Fruit fly (Drosophila melanogaster) whole organism, wandering third instar larva: ENCODE results near the gene CG44261.
A peak's percentile ranks its signal among the peaks of the same experiment; 100 is the strongest.

Source experiments
- CG32264 ChIP-seq: fragments of 200-800 bp; sonication (Bioruptor generic); optimal IDR thresholded peaks from 2 replicates; lab custom pipeline; 2016; ENCODE audit warnings: missing biosample characterization, missing genetic modification characterization
- CG9705 ChIP-seq: fragments of 200-800 bp; sonication (Bioruptor generic); optimal IDR thresholded peaks from 2 replicates; lab custom pipeline; 2018; ENCODE audit warnings: missing biosample characterization, mild to moderate bottlenecking, missing genetic modification characterization
- CrebA ChIP-seq: fragments of 200-800 bp; sonication (Bioruptor generic); optimal IDR thresholded peaks from 2 replicates; lab custom pipeline; 2016; ENCODE audit warnings: missing biosample characterization, mild to moderate bottlenecking, missing genetic modification characterization, borderline replicate concordance
- Dfd ChIP-seq: fragments of >200 bp; optimal IDR thresholded peaks from 2 replicates; lab custom pipeline; 2017; ENCODE audit warnings: missing biosample characterization, missing genetic modification characterization
- Dif ChIP-seq: fragments of 200-275, 200-300 bp; sonication (Bioruptor generic); optimal IDR thresholded peaks from 2 replicates; lab custom pipeline; 2018; ENCODE audit warnings: missing biosample characterization, missing genetic modification characterization; ENCODE audit not compliant: partially characterized antibody
- GATAd ChIP-seq: sonication (Bioruptor generic); optimal IDR thresholded peaks from 2 replicates; lab custom pipeline; 2016; ENCODE audit warnings: missing biosample characterization, missing genetic modification characterization
- HLH106 ChIP-seq: fragments of 200-800 bp; optimal IDR thresholded peaks from 3 replicates; lab custom pipeline; 2019; ENCODE audit warnings: missing biosample characterization, mild to moderate bottlenecking, missing genetic modification characterization, moderate library complexity
- Hnf4 ChIP-seq: fragments of 200-800 bp; sonication (Bioruptor generic); optimal IDR thresholded peaks from 2 replicates; lab custom pipeline; 2016; ENCODE audit warnings: missing biosample characterization, mild to moderate bottlenecking, missing genetic modification characterization
- Hr78 ChIP-seq: fragments of >200 bp; optimal IDR thresholded peaks from 2 replicates; lab custom pipeline; 2017; ENCODE audit warnings: missing biosample characterization, missing genetic modification characterization
- Hr83 ChIP-seq: fragments of 200-300 bp; sonication (Bioruptor generic); optimal IDR thresholded peaks from 2 replicates; lab custom pipeline; 2016; ENCODE audit warnings: missing biosample characterization, mild to moderate bottlenecking, missing genetic modification characterization, moderate library complexity; ENCODE audit not compliant: poor library complexity, severe bottlenecking
- Jra ChIP-seq: sonication (Bioruptor generic); optimal IDR thresholded peaks from 2 replicates; lab custom pipeline; 2016; ENCODE audit warnings: missing biosample characterization, missing genetic modification characterization
- Mio ChIP-seq: sonication (Bioruptor generic); optimal IDR thresholded peaks from 2 replicates; lab custom pipeline; 2016; ENCODE audit warnings: missing biosample characterization, missing genetic modification characterization
- Myc ChIP-seq: fragments of >200 bp; optimal IDR thresholded peaks from 2 replicates; lab custom pipeline; 2017
- N ChIP-seq: fragments of >200 bp; optimal IDR thresholded peaks from 2 replicates; lab custom pipeline; 2018; ENCODE audit warnings: missing biosample characterization, missing external identifiers, missing genetic modification characterization
- OdsH ChIP-seq: fragments of 200-800 bp; sonication (Bioruptor generic); optimal IDR thresholded peaks from 2 replicates; lab custom pipeline; 2016; ENCODE audit warnings: missing biosample characterization, mild to moderate bottlenecking, missing genetic modification characterization
- Rel ChIP-seq, 2 experiments: fragments of 200-800 bp; sonication (Bioruptor generic) in 1 of 2; optimal IDR thresholded peaks; 2 replicates in 1 of 2; 3 replicates in 1 of 2; lab custom pipeline; 2016 to 2019; ENCODE audit warnings: mild to moderate bottlenecking in 2 of 2, missing biosample characterization in 2 of 2, missing genetic modification characterization in 2 of 2, moderate library complexity in 1 of 2
- Sp1 ChIP-seq: fragments of 200-800 bp; sonication (Bioruptor generic); optimal IDR thresholded peaks from 3 replicates; lab custom pipeline; 2019; ENCODE audit warnings: missing biosample characterization, mild to moderate bottlenecking, missing genetic modification characterization, moderate library complexity
- Vsx2 ChIP-seq: fragments of 200-300, 225-300 bp; sonication (Bioruptor generic); optimal IDR thresholded peaks from 2 replicates; lab custom pipeline; 2018; ENCODE audit warnings: missing biosample characterization, missing genetic modification characterization; ENCODE audit not compliant: partially characterized antibody
- br ChIP-seq: fragments of 200-800 bp; sonication (Bioruptor generic); optimal IDR thresholded peaks from 2 replicates; lab custom pipeline; 2016; ENCODE audit warnings: missing biosample characterization, missing genetic modification characterization
- brk ChIP-seq: fragments of 200-800 bp; sonication (Bioruptor generic); optimal IDR thresholded peaks from 2 replicates; lab custom pipeline; 2016; ENCODE audit warnings: missing biosample characterization, mild to moderate bottlenecking, missing genetic modification characterization
- dl ChIP-seq, 2 experiments: fragments of 175-275, 200-275 bp in 1 of 2; fragments of 200-275 bp in 1 of 2; sonication (Bioruptor generic); optimal IDR thresholded peaks; lab custom pipeline; 2018; ENCODE audit warnings: mild to moderate bottlenecking in 2 of 2, missing biosample characterization in 2 of 2, missing genetic modification characterization in 2 of 2, moderate library complexity in 2 of 2; ENCODE audit not compliant: partially characterized antibody in 2 of 2, insufficient read depth in 1 of 2
- dmrt93B ChIP-seq: fragments of 200-800 bp; sonication (Bioruptor generic); optimal IDR thresholded peaks from 2 replicates; lab custom pipeline; 2018; ENCODE audit warnings: missing biosample characterization, mild to moderate bottlenecking, missing genetic modification characterization
- dsf ChIP-seq: sonication (Bioruptor generic); optimal IDR thresholded peaks from 2 replicates; lab custom pipeline; 2016; ENCODE audit warnings: missing biosample characterization, missing genetic modification characterization, borderline replicate concordance
- ey ChIP-seq: fragments of 200-800 bp; sonication (Bioruptor generic); optimal IDR thresholded peaks from 2 replicates; lab custom pipeline; 2016; ENCODE audit warnings: missing biosample characterization, missing genetic modification characterization
- foxo ChIP-seq, 2 experiments: fragments of 200-800 bp; sonication (Bioruptor generic); optimal IDR thresholded peaks; 2 replicates in 1 of 2; 3 replicates in 1 of 2; lab custom pipeline; 2016 to 2017; ENCODE audit warnings: missing biosample characterization in 2 of 2, missing genetic modification characterization in 2 of 2
- h ChIP-seq: fragments of 200-800 bp; sonication (Bioruptor generic); optimal IDR thresholded peaks from 3 replicates; lab custom pipeline; 2016; ENCODE audit warnings: missing biosample characterization, mild to moderate bottlenecking, missing genetic modification characterization
- jim ChIP-seq: fragments of 175-275, 200-325 bp; sonication (Bioruptor generic); optimal IDR thresholded peaks from 2 replicates; lab custom pipeline; 2016; ENCODE audit warnings: missing biosample characterization, mild to moderate bottlenecking, missing genetic modification characterization
- lola ChIP-seq: fragments of >200 bp; optimal IDR thresholded peaks from 2 replicates; lab custom pipeline; 2017; ENCODE audit warnings: missing biosample characterization, missing genetic modification characterization
- pan ChIP-seq: fragments of >200 bp; optimal IDR thresholded peaks from 2 replicates; lab custom pipeline; 2017
- psq ChIP-seq: fragments of 200-800 bp; sonication (Bioruptor generic); optimal IDR thresholded peaks from 3 replicates; lab custom pipeline; 2017; ENCODE audit warnings: missing biosample characterization, mild to moderate bottlenecking, missing genetic modification characterization, moderate library complexity
- rgr ChIP-seq: fragments of 200-800 bp; sonication (Bioruptor generic); optimal IDR thresholded peaks from 3 replicates; lab custom pipeline; 2016; ENCODE audit warnings: missing biosample characterization, mild to moderate bottlenecking, missing genetic modification characterization
- sage ChIP-seq: fragments of 200-800 bp; sonication (Bioruptor generic); optimal IDR thresholded peaks from 2 replicates; lab custom pipeline; 2016; ENCODE audit warnings: missing biosample characterization, mild to moderate bottlenecking, missing genetic modification characterization
- sv ChIP-seq: fragments of 200-800 bp; sonication (Bioruptor generic); optimal IDR thresholded peaks from 3 replicates; lab custom pipeline; 2016; ENCODE audit warnings: missing biosample characterization, missing genetic modification characterization
- tai ChIP-seq: sonication (Bioruptor generic); optimal IDR thresholded peaks from 2 replicates; lab custom pipeline; 2016; ENCODE audit warnings: missing biosample characterization, missing genetic modification characterization
- usp ChIP-seq: fragments of >200 bp; optimal IDR thresholded peaks from 2 replicates; lab custom pipeline; 2017; ENCODE audit warnings: missing biosample characterization, missing genetic modification characterization
- woc ChIP-seq: sonication (Bioruptor generic); optimal IDR thresholded peaks from 2 replicates; lab custom pipeline; 2016; ENCODE audit warnings: missing biosample characterization, mild to moderate bottlenecking, missing genetic modification characterization

Gene CG44261

DNA sequence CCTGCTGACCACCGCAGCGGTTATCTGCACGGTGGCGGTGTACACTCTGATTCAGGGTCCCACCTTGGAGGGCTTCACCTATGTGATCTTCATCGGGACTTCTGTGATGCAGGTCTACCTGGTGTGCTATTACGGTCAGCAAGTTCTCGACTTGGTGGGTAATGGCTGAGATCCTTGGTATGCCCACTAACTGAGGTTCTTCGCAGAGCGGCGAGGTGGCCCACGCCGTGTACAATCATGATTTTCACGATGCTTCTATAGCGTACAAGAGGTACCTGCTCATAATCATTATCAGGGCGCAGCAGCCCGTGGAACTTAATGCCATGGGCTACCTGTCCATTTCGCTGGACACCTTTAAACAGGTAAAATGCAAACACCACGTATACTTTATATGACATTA, 8.9 kb downstream of the CG44261 start:
- no peak for TF ChIP-seq lola (GFP tag; lab: Kevin White, UChicago)

DNA sequence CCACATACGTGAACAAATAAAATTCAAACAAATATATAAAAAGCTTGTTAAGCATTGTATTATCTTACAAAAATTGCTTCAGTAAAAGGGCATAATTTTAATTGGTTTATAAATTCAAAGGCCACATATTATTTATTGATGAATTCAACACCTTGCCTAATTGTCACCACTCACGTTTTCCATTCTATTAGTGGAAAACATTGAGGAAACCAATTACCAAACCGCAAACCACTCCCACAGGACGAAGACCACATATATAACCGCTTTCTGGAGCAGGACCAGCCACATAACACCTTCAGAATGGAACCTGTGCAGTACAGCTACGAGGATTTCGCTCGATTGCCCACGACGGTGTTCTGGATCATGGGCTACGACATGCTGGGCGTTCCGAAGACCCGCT, 10.1 kb downstream of the CG44261 start, which contains the start of gene Or85f:
Gene Or85f, plus strand, starts transcription at position 301 of the 400 bp plus-strand sequence.
- TF ChIP-seq rgr (no peak), OdsH (GFP tag; lab: Kevin White, UChicago) (no peak), Dif (GFP tag; lab: Kevin White, UChicago) (no peak), tai (GFP tag; lab: Kevin White, UChicago) (no peak), lola (GFP tag; lab: Kevin White, UChicago) (no peak), jim (GFP tag; lab: Kevin White, UChicago) (no peak), h (no peak), HLH106 (tag; lab: Kevin White, UChicago) (no peak), dl (GFP tag; optimal IDR thresholded peaks at IDR 0.05; lab: Kevin White, UChicago; ENCODE audit: insufficient read depth in 1 of 2, partially characterized antibody in 2 of 2) (no peak), CG9705 (GFP tag; lab: Kevin White, UChicago) (no peak)

DNA sequence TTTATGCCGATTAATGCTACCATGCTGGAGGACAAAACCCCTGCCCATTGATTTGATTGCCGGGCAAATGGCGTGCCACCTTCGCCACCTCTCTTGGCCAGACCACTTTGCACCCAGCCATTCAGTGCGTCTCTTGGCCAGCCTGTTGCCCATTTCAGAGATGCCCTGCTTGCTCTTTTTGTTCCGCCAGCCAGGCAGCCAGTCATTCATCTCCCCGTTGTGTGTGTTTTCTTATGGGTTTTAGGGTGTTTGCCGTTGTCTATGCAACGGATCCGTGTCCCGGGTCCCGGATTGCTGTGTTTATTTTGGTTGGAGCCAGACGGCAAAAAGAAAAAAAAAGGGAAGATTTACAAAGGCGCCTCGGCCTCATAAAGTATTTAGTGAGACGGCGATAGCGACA, 12.0 kb downstream of the CG44261 start:
- TF ChIP-seq pan (lab: Kevin White, UChicago), result no peak
- TF ChIP-seq, all 38 proteins: peak for 0

DNA sequence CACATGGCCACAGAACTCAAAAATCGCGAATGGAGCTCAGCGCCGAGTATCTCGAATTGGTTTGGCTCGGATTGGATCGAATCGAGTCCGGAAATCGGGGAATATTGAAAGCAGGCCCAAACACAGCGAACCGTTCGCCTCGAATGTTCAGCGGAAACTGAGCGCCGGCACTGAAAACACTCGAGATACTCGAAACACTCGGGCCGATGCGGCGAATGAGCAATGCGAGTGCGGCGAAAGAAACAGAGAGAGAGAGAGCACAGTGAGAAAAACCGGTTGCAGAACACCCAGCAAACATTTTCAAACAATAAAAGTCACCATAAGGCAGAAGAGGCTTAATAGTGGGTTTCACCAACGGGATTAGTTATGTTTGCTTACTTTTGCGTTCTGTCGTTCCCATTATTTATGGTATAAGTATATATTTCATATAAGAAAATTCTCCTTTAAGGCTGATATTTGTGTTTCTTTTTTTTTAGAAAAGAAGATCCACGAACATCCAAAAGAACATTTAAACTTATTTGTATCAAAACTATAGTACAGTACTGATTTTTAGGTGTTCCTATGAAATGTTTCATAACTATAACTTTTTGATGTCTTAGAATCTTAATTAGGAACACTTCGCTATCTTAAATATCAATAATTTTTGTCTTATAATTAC, 13.5 kb downstream of the CG44261 start, which contains the start of gene FER:
Gene FER, minus strand, starts transcription at position 162 of the 658 bp plus-strand sequence.
- no peak for TF ChIP-seq usp (GFP tag; lab: Kevin White, UChicago)
- peak; percentile 64 for TF ChIP-seq woc
- peak; percentile 32 for TF ChIP-seq rgr
- TF ChIP-seq Dfd (GFP tag; lab: Kevin White, UChicago), result no peak
- TF ChIP-seq N (GFP tag; lab: Kevin White, UChicago), result no peak
- TF ChIP-seq sage (GFP tag; lab: Kevin White, UChicago), result peak; percentile 31
- peak; percentile 71 to 87 for TF ChIP-seq dl (GFP tag; optimal IDR thresholded peaks at IDR 0.05; lab: Kevin White, UChicago; ENCODE audit: insufficient read depth in 1 of 2, partially characterized antibody in 2 of 2)
- no peak for TF ChIP-seq GATAd (GFP tag; lab: Kevin White, UChicago)
- TF ChIP-seq Hr78 (GFP tag; lab: Kevin White, UChicago), result no peak
- TF ChIP-seq OdsH (GFP tag; lab: Kevin White, UChicago), result peak; percentile 13
- TF ChIP-seq br (GFP tag; lab: Kevin White, UChicago), result peak; percentile 7
- peak; percentile 89 for TF ChIP-seq Dif (GFP tag; lab: Kevin White, UChicago)
- TF ChIP-seq Rel (GFP tag; optimal IDR thresholded peaks at IDR 0.05; lab: Kevin White, UChicago), result no peak
- peak; percentile 86 for TF ChIP-seq Rel (tag; optimal IDR thresholded peaks at IDR 0.05; lab: Kevin White, UChicago)
- peak; percentile 46 for TF ChIP-seq brk
- TF ChIP-seq h, result peak; percentile 35
- TF ChIP-seq Hr83 (GFP tag; lab: Kevin White, UChicago), result peak; percentile 27
- peak; percentile 38 for TF ChIP-seq Sp1 (GFP tag; lab: Kevin White, UChicago)
- TF ChIP-seq Mio, result no peak
- TF ChIP-seq jim (GFP tag; lab: Kevin White, UChicago), result peak; percentile 34
- TF ChIP-seq Hnf4, result peak; percentile 57
- TF ChIP-seq dmrt93B (GFP tag; lab: Kevin White, UChicago), result no peak
- TF ChIP-seq HLH106 (tag; lab: Kevin White, UChicago), result peak; percentile 15
- TF ChIP-seq sv (GFP tag; lab: Kevin White, UChicago), result peak; percentile 18
- peak; percentile 13 for TF ChIP-seq Myc (lab: Kevin White, UChicago)

DNA sequence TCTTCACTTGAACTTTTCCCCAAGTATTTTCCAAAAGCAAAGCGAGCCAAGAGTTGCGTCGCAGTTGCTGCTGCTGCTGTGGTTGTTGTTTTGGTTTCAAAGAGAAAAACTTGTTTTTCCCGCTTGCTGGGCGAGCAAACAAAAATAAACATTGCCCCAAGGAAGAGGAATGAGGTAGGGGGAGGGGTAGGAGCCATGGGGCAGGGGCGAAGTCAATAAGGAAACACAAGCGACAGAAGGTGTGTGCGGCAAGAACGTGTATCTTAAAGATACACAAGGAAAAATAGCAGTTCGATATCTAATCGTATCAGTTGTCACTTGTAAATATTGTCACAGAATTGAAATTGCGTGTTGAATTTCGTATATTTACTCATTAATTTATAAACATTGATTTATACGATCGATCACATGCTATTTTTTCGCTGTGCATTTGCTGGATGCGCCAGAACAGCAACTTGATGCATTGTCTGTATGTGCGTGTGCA, 14.4 kb downstream of the CG44261 start:
- no peak for TF ChIP-seq lola (GFP tag; lab: Kevin White, UChicago)
- TF ChIP-seq Sp1 (GFP tag; lab: Kevin White, UChicago), result peak; percentile 94
- peak; percentile 92 for TF ChIP-seq ey (GFP tag; lab: Kevin White, UChicago)
- no peak for TF ChIP-seq Dfd (GFP tag; lab: Kevin White, UChicago)
- TF ChIP-seq OdsH (GFP tag; lab: Kevin White, UChicago), result peak; percentile 94
- TF ChIP-seq N (GFP tag; lab: Kevin White, UChicago), result no peak
- TF ChIP-seq Vsx2, result no peak
- TF ChIP-seq foxo (GFP tag; optimal IDR thresholded peaks at IDR 0.05; lab: Kevin White, UChicago), result peak; percentile 34 to 94
- TF ChIP-seq woc, result peak; percentile 82
- no peak for TF ChIP-seq Dif (GFP tag; lab: Kevin White, UChicago)
- peak; percentile 86 for TF ChIP-seq psq
- no peak for TF ChIP-seq CrebA (GFP tag; lab: Kevin White, UChicago)
- TF ChIP-seq dmrt93B (GFP tag; lab: Kevin White, UChicago), result peak; percentile 87
- TF ChIP-seq Myc (lab: Kevin White, UChicago), result no peak
- peak; percentile 62 for TF ChIP-seq dsf (GFP tag; lab: Kevin White, UChicago)
- TF ChIP-seq Hnf4, result peak; percentile 89
- peak; percentile 61 for TF ChIP-seq Hr83 (GFP tag; lab: Kevin White, UChicago)
- peak; percentile 81 for TF ChIP-seq CG9705 (GFP tag; lab: Kevin White, UChicago)
- peak; percentile 86 for TF ChIP-seq brk
- peak; percentile 94 for TF ChIP-seq h
- TF ChIP-seq Jra (GFP tag; lab: Kevin White, UChicago), result peak; percentile 74
- peak; percentile 89 for TF ChIP-seq br (GFP tag; lab: Kevin White, UChicago)
- TF ChIP-seq GATAd (GFP tag; lab: Kevin White, UChicago), result peak; percentile 54
- TF ChIP-seq CG32264 (GFP tag; lab: Kevin White, UChicago), result peak; percentile 77
- TF ChIP-seq jim (GFP tag; lab: Kevin White, UChicago), result no peak
- no peak for TF ChIP-seq pan (lab: Kevin White, UChicago)
- TF ChIP-seq Hr78 (GFP tag; lab: Kevin White, UChicago), result no peak
